Worm (Caenorhabditis elegans): ENCODE results near the gene T19H5.6.

DNA sequence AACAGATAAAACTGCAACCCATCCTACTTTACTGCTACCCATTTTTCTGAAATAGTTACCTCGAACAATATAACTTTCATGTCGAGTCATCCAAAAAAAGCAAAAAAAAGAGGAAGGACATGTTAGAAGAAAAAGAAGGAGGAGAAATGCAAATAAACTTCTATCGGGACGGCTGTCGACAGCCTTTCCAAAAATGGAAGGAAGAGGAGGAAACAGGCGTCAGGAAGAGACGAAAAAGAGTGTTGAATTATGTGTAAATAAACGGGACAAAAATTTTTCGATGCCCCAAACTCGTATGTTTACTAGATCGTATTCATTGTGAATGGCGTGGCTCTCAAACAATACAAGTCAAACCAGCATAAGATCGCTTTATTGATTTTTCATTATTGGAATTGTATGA, 42.4 kb downstream of the T19H5.6 start, which contains the start of gene M176.5:
- TF ChIP-seq ztf-3 (GFP tag; optimal IDR thresholded peaks at IDR 0.05): no peak
- no peak for TF ChIP-seq lin-54 (GFP tag; optimal IDR thresholded peaks at IDR 0.05)
- TF ChIP-seq tbp1 (GFP tag; optimal IDR thresholded peaks at IDR 0.05): no peak
- TF ChIP-seq mcd-1 (GFP tag; IDR thresholded peaks at IDR 0.05): no peak
- no peak for TF ChIP-seq madf-6 (GFP tag; IDR thresholded peaks at IDR 0.05)
- no peak for TF ChIP-seq F39B2.1 (GFP tag; IDR thresholded peaks at IDR 0.05)
- TF ChIP-seq T26A5.8 (tag; optimal IDR thresholded peaks at IDR 0.05): no peak
- no peak for TF ChIP-seq somi-1 (GFP tag; optimal IDR thresholded peaks at IDR 0.05)
- TF ChIP-seq hmg-20 (GFP tag; IDR thresholded peaks at IDR 0.05): no peak
- TF ChIP-seq fkh-3 (tag; optimal IDR thresholded peaks at IDR 0.05): no peak
- no peak for TF ChIP-seq hlh-26 (GFP tag; conservative IDR thresholded peaks at IDR 0.05)
- TF ChIP-seq madf-10 (tag; optimal IDR thresholded peaks at IDR 0.05): no peak
- no peak for TF ChIP-seq ama-1 (optimal IDR thresholded peaks at IDR 0.05)
- TF ChIP-seq ama-1 (GFP tag; optimal IDR thresholded peaks at IDR 0.05): no peak

Measured in whole organism, young adult.